Fruit fly (Drosophila melanogaster) whole organism, prepupa: ENCODE measurements around the gene CG32298.

Source experiments
- Blimp-1 ChIP-seq: fragments of 200-800 bp; sonication (Bioruptor generic); optimal IDR thresholded peaks from 3 replicates; lab custom pipeline; 2017; ENCODE audit warnings: missing biosample characterization, missing genetic modification characterization, mild to moderate bottlenecking, moderate library complexity, missing genetic modification reagents
- CG10669 ChIP-seq: fragments of 200-800 bp; sonication (Bioruptor generic); optimal IDR thresholded peaks from 3 replicates; lab custom pipeline; 2018; ENCODE audit warnings: missing biosample characterization, mild to moderate bottlenecking, missing genetic modification characterization, moderate library complexity
- CG11902 ChIP-seq: fragments of 200-800 bp; sonication (Bioruptor generic); optimal IDR thresholded peaks from 3 replicates; lab custom pipeline; 2016; ENCODE audit warnings: missing biosample characterization, missing genetic modification characterization
- CG15336 ChIP-seq: fragments of 200-800 bp; sonication (Bioruptor generic); IDR thresholded peaks from 2 replicates; pipeline ENCODE4 v1.3.6; 2022; ENCODE audit warnings: missing biosample characterization, missing genetic modification characterization
- CG32006 ChIP-seq: fragments of 200-800 bp; sonication (Bioruptor generic); optimal IDR thresholded peaks from 3 replicates; lab custom pipeline; 2017; ENCODE audit warnings: missing biosample characterization, mild to moderate bottlenecking, missing genetic modification characterization
- CG3919 ChIP-seq: fragments of 200-800 bp; sonication (Bioruptor generic); optimal IDR thresholded peaks from 3 replicates; lab custom pipeline; 2016; ENCODE audit warnings: missing biosample characterization, missing genetic modification characterization
- CG6163 ChIP-seq: fragments of 200-800 bp; sonication (Bioruptor generic); IDR thresholded peaks from 3 replicates; pipeline ENCODE4 v1.3.6; 2022; ENCODE audit warnings: missing biosample characterization, missing genetic modification characterization
- CG6808 ChIP-seq: fragments of 200-800 bp; sonication (Bioruptor generic); optimal IDR thresholded peaks from 3 replicates; lab custom pipeline; 2017; ENCODE audit warnings: missing biosample characterization, missing genetic modification characterization, mild to moderate bottlenecking, moderate library complexity, missing genetic modification reagents
- CG6854 ChIP-seq: fragments of 200-800 bp; sonication (Bioruptor generic); optimal IDR thresholded peaks from 2 replicates; lab custom pipeline; 2017; ENCODE audit warnings: missing biosample characterization, mild to moderate bottlenecking, missing genetic modification characterization
- CG7368 ChIP-seq: fragments of 200-800 bp; sonication (Bioruptor generic); optimal IDR thresholded peaks from 3 replicates; lab custom pipeline; 2016; ENCODE audit warnings: missing biosample characterization, missing genetic modification characterization
- CG8119 ChIP-seq: fragments of 200-800 bp; sonication (Bioruptor generic); IDR thresholded peaks from 3 replicates; pipeline ENCODE4 v1.3.6; 2022; ENCODE audit warnings: missing biosample characterization, missing genetic modification characterization
- CG8319 ChIP-seq: fragments of 200-800 bp; sonication (Bioruptor generic); optimal IDR thresholded peaks from 3 replicates; lab custom pipeline; 2016; ENCODE audit warnings: missing biosample characterization, missing genetic modification characterization
- CG8632 ChIP-seq: fragments of 200-800 bp; sonication (Bioruptor generic); optimal IDR thresholded peaks from 3 replicates; lab custom pipeline; 2016; ENCODE audit warnings: missing biosample characterization, missing genetic modification characterization
- CG9139 ChIP-seq: fragments of 200-800 bp; sonication (Bioruptor generic); optimal IDR thresholded peaks from 3 replicates; lab custom pipeline; 2017; ENCODE audit warnings: missing biosample characterization, mild to moderate bottlenecking, missing genetic modification characterization
- Eip75B ChIP-seq: fragments of 200-800 bp; sonication (Bioruptor generic); optimal IDR thresholded peaks from 3 replicates; lab custom pipeline; 2016; ENCODE audit warnings: missing biosample characterization, missing genetic modification characterization
- Eip78C ChIP-seq: fragments of 200-800 bp; sonication (Bioruptor generic); peaks from one replicate; lab custom pipeline; 2016; ENCODE audit warnings: missing biosample characterization, missing genetic modification characterization
- Eip93F ChIP-seq: fragments of 200-800 bp; sonication (Bioruptor generic); optimal IDR thresholded peaks from 2 replicates; lab custom pipeline; 2016; ENCODE audit warnings: missing biosample characterization, mild to moderate bottlenecking, missing genetic modification characterization
- Gug ChIP-seq: fragments of 200-800 bp; sonication (Bioruptor generic); IDR thresholded peaks from 2 replicates; pipeline ENCODE4 v1.3.6; 2022; ENCODE audit warnings: missing biosample characterization, missing genetic modification characterization
- Lpt ChIP-seq: fragments of 200-800 bp; sonication (Bioruptor generic); optimal IDR thresholded peaks from 3 replicates; lab custom pipeline; 2016; ENCODE audit warnings: missing biosample characterization, missing genetic modification characterization
- OdsH ChIP-seq: fragments of 200-800 bp; sonication (Bioruptor generic); optimal IDR thresholded peaks from 3 replicates; lab custom pipeline; 2016; ENCODE audit warnings: missing biosample characterization, missing genetic modification characterization
- Smox ChIP-seq: fragments of 200-800 bp; sonication (Bioruptor generic); optimal IDR thresholded peaks from 3 replicates; lab custom pipeline; 2016; ENCODE audit warnings: missing biosample characterization, missing genetic modification characterization
- Sox102F ChIP-seq: fragments of 200-800 bp; sonication (Bioruptor generic); optimal IDR thresholded peaks from 2 replicates; lab custom pipeline; 2016; ENCODE audit warnings: missing biosample characterization, mild to moderate bottlenecking, missing genetic modification characterization
- Sox14 ChIP-seq: fragments of 200-800 bp; sonication (Bioruptor generic); optimal IDR thresholded peaks from 3 replicates; lab custom pipeline; 2016; ENCODE audit warnings: missing biosample characterization, missing genetic modification characterization
- achi ChIP-seq: fragments of 200-800 bp; sonication (Bioruptor generic); optimal IDR thresholded peaks from 3 replicates; lab custom pipeline; 2016; ENCODE audit warnings: missing biosample characterization, missing genetic modification characterization
- cyc ChIP-seq: fragments of 200-800 bp; sonication (Bioruptor generic); optimal IDR thresholded peaks from 3 replicates; lab custom pipeline; 2016; ENCODE audit warnings: missing biosample characterization, missing genetic modification characterization
- dac ChIP-seq: fragments of 200-800 bp; sonication (Bioruptor generic); optimal IDR thresholded peaks from 2 replicates; lab custom pipeline; 2017; ENCODE audit warnings: missing biosample characterization, mild to moderate bottlenecking, missing genetic modification characterization
- dsx ChIP-seq: fragments of 200-800 bp; optimal IDR thresholded peaks from 3 replicates; lab custom pipeline; 2019; ENCODE audit warnings: missing biosample characterization, mild to moderate bottlenecking, missing genetic modification characterization, moderate library complexity; ENCODE audit not compliant: poor library complexity, severe bottlenecking
- eg ChIP-seq: fragments of 200-800 bp; sonication (Bioruptor generic); IDR thresholded peaks from 3 replicates; pipeline ENCODE4 v1.3.6; 2022; ENCODE audit warnings: missing biosample characterization, missing genetic modification characterization
- fd59A ChIP-seq: fragments of 200-800 bp; sonication (Bioruptor generic); optimal IDR thresholded peaks from 2 replicates; lab custom pipeline; 2017; ENCODE audit warnings: missing biosample characterization, mild to moderate bottlenecking, missing genetic modification characterization, missing genetic modification reagents
- fkh ChIP-seq: fragments of 200-800 bp; sonication (Bioruptor generic); optimal IDR thresholded peaks from 3 replicates; lab custom pipeline; 2017; ENCODE audit warnings: missing biosample characterization, mild to moderate bottlenecking, missing genetic modification characterization, moderate library complexity
- pdm3 ChIP-seq: fragments of 200-800 bp; sonication (Bioruptor generic); optimal IDR thresholded peaks from 3 replicates; lab custom pipeline; 2016; ENCODE audit warnings: missing biosample characterization, missing genetic modification characterization
- salr ChIP-seq, 2 experiments: fragments of 200-800 bp; sonication (Bioruptor generic); optimal IDR thresholded peaks; 3 replicates each; lab custom pipeline; 2016 to 2018; ENCODE audit warnings: missing biosample characterization in 2 of 2, missing genetic modification characterization in 2 of 2, mild to moderate bottlenecking in 1 of 2
- spab ChIP-seq: fragments of 200-800 bp; sonication (Bioruptor generic); optimal IDR thresholded peaks from 2 replicates; lab custom pipeline; 2017; ENCODE audit warnings: missing biosample characterization, mild to moderate bottlenecking, missing genetic modification characterization, missing genetic modification reagents
- ss ChIP-seq, 2 experiments: fragments of 200-800 bp; sonication (Bioruptor generic); optimal IDR thresholded peaks; 2 replicates in 1 of 2; 3 replicates in 1 of 2; lab custom pipeline; 2017 to 2018; ENCODE audit warnings: mild to moderate bottlenecking in 2 of 2, missing biosample characterization in 2 of 2, missing genetic modification characterization in 2 of 2, moderate library complexity in 1 of 2
- svp ChIP-seq: fragments of 200-800 bp; sonication (Bioruptor generic); peaks from one replicate; lab custom pipeline; 2016; ENCODE audit warnings: missing biosample characterization, missing genetic modification characterization
- topi ChIP-seq: fragments of 200-800 bp; sonication (Bioruptor generic); optimal IDR thresholded peaks from 3 replicates; lab custom pipeline; 2016; ENCODE audit warnings: missing biosample characterization, missing genetic modification characterization

CG32298 gene

dm6 chr3L:2438609-2439422 lies 48.0 kb upstream of the CG32298 start (continued):
- no peak for TF ChIP-seq fd59A (GFP tag; lab: Kevin White, UChicago)
- no peak for TF ChIP-seq achi (GFP tag; lab: Kevin White, UChicago)
- no peak for TF ChIP-seq topi (GFP tag; lab: Kevin White, UChicago)
- peak; percentile 7 for TF ChIP-seq CG3919 (GFP tag; lab: Kevin White, UChicago)
- no peak for TF ChIP-seq Gug (GFP tag; lab: Robert Waterston, UW)
- no peak for TF ChIP-seq Sox102F (GFP tag; lab: Kevin White, UChicago)
- TF ChIP-seq spab (GFP tag; lab: Kevin White, UChicago) = no peak
- TF ChIP-seq CG8119 = peak; percentile 49; the same call in 1 of the 3 replicates
- TF ChIP-seq Lpt (GFP tag; lab: Kevin White, UChicago) = no peak

DNA sequence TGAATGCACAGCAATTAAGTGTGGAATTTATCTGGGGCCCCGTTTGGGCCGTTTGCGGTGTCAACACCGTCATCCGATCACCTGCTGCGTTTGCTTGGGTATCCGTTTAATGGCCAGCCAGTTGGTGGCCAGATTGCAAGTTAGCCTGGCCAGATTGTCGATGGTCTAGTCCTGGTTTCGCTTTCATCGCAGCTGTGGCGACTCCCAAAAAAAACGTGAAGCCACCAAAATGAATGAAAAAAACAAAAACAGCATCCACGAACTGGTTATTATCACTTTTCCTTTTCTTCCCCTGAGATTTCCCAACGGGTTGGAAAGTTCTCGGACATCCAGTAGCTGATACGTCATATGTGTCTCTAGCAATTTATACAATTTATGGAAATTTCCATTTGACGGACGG lies 46.8 kb upstream of the CG32298 start:
- TF ChIP-seq Eip75B (GFP tag; lab: Kevin White, UChicago) (no peak), CG6808 (GFP tag; lab: Kevin White, UChicago) (no peak), CG8319 (no peak), svp (no peak), CG3919 (GFP tag; lab: Kevin White, UChicago) (no peak), dac (GFP tag; lab: Kevin White, UChicago) (no peak)

dm6 chr3L:2436754-2437335 lies 46.1 kb upstream of the CG32298 start:
- no peak for TF ChIP-seq CG15336 (GFP tag; lab: Robert Waterston, UW)
- peak; percentile 11 for TF ChIP-seq Eip78C (GFP tag; lab: Kevin White, UChicago)

DNA sequence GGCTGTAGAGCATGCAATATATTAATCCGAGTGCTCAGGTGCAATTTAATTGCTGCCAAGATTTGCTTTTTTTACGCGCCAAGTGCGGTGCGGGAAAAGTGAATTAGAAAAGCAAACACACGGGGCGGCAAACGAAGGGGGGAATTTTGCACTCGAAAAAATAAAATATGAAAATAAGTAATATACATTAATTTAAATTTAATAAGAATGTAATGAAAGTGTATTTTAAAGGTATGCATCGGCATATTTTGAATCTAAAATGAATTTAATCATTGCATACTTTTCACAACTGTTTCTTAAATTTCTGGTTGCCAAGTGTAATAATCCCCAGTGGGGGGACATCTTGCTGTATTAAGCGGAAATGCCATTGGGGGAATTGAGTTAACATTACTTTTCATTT lies 43.4 kb upstream of the CG32298 start:
- peak; percentile 50 for TF ChIP-seq CG15336 (GFP tag; lab: Robert Waterston, UW)
- TF ChIP-seq CG8119 = peak; percentile 57
- no peak for TF ChIP-seq CG8632 (GFP tag; lab: Kevin White, UChicago)
- TF ChIP-seq cyc = no peak
- TF ChIP-seq eg (GFP tag; lab: Robert Waterston, UW) = peak; percentile 35; the same call in 1 of the 3 replicates
- peak; percentile 12 for TF ChIP-seq CG32006 (GFP tag; lab: Kevin White, UChicago)
- TF ChIP-seq, all 60 proteins: peak for 4

DNA sequence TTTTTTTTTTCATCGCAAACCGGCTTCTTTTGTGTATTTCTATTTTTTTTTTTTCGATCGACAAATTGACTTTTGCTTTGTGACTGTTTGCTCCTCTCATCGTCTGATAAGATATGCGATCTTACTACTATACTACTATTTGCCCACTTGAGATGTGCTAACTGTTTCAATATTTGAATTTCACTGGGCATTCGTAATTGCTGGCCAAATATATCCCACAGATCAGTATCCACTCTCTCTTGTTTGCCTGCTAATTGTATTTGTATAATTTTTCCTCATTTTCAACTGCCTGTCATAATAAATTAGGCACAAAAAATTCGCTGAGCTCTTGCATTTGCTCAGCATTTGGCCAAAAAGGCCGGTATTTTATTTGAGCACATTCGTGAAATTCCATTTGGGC lies 42.6 kb upstream of the CG32298 start:
- TF ChIP-seq fkh (GFP tag; lab: Kevin White, UChicago) (peak; percentile 79), CG7368 (no peak), CG6808 (GFP tag; lab: Kevin White, UChicago) (peak; percentile 10), Eip78C (GFP tag; lab: Kevin White, UChicago) (peak; percentile 45), CG9139 (GFP tag; lab: Kevin White, UChicago) (peak; percentile 21), eg (GFP tag; lab: Robert Waterston, UW) (peak; percentile 16; the same call in 1 of the 3 replicates), CG6163 (0 out of 3 replicates have a peak, but pooled peaks have one; percentile 19), CG6854 (GFP tag; lab: Kevin White, UChicago) (no peak), ss (GFP tag; optimal IDR thresholded peaks at IDR 0.05; lab: Kevin White, UChicago) (peak in 1 of 2 experiments; percentile 22), CG10669 (GFP tag; lab: Kevin White, UChicago) (peak; percentile 37), spab (GFP tag; lab: Kevin White, UChicago) (peak; percentile 21), CG8632 (GFP tag; lab: Kevin White, UChicago) (no peak)
- TF ChIP-seq, all 60 proteins: peak for 9

DNA sequence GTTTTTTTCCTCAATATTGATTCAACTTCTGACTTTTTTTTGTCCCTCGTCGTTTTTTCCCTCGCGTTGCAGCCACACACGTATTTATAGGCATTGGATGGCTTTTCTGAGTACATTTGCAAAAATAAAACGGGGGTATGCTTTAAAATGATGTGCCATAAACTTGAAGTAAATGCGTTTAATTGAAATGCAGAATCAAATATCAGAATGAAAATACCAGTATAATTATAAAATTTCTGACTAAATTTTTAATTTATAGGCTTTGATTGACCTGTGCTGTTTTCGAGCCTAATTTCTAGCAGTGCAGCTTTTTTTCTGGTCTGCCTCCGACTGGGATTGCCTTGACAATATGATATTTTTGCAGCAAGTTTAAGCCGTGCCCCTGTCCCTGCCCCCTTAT lies 40.6 kb upstream of the CG32298 start:
- TF ChIP-seq pdm3 (GFP tag; lab: Kevin White, UChicago) = peak; percentile 77
- TF ChIP-seq CG10669 (GFP tag; lab: Kevin White, UChicago) = peak; percentile 83
- peak; percentile 60 for TF ChIP-seq Smox (GFP tag; lab: Kevin White, UChicago)
- TF ChIP-seq dsx = peak; percentile 71
- peak; percentile 70 to 87 for TF ChIP-seq ss (GFP tag; optimal IDR thresholded peaks at IDR 0.05; lab: Kevin White, UChicago)
- TF ChIP-seq Eip93F (GFP tag; lab: Kevin White, UChicago) = peak; percentile 13
- TF ChIP-seq Blimp-1 (GFP tag; lab: Kevin White, UChicago) = peak; percentile 38
- peak; percentile 97 for TF ChIP-seq Eip78C (GFP tag; lab: Kevin White, UChicago)
- TF ChIP-seq eg (GFP tag; lab: Robert Waterston, UW) = peak; percentile 83; the same call in 2 of the 3 replicates
- peak; percentile 62 for TF ChIP-seq CG9139 (GFP tag; lab: Kevin White, UChicago)
- TF ChIP-seq OdsH (GFP tag; lab: Kevin White, UChicago) = peak; percentile 73
- TF ChIP-seq salr (GFP tag; optimal IDR thresholded peaks at IDR 0.05; lab: Kevin White, UChicago) = peak; percentile 17 to 41
- TF ChIP-seq Sox14 = peak; percentile 62
- peak; percentile 80 for TF ChIP-seq Gug (GFP tag; lab: Robert Waterston, UW)
- peak; percentile 63 for TF ChIP-seq cyc
- TF ChIP-seq CG7368 = peak; percentile 58
- TF ChIP-seq CG11902 = peak; percentile 66
- peak; percentile 69 for TF ChIP-seq spab (GFP tag; lab: Kevin White, UChicago)
- peak; percentile 78 for TF ChIP-seq CG6808 (GFP tag; lab: Kevin White, UChicago)
